Worm (Caenorhabditis elegans) whole organism, L4 larva: ENCODE data around the gene T01C1.4.

Experiments
- fkh-10 ChIP-seq: fragments of 150-350 bp; optimal IDR thresholded peaks from 2 replicates; lab custom pipeline; 2014; ENCODE audit warnings: missing biosample characterization, missing genetic modification reagents, missing genetic modification characterization
- lin-39 ChIP-seq: fragments of 150-350 bp; optimal IDR thresholded peaks from 2 replicates; lab custom pipeline; 2014; ENCODE audit warnings: missing biosample characterization, missing genetic modification reagents, missing genetic modification characterization
- zfp-3 ChIP-seq: fragments of 200-800 bp; sonication (Bioruptor generic); conservative IDR thresholded peaks from 2 replicates; pipeline ENCODE4 v1.3.6; 2022; ENCODE audit warnings: missing genetic modification reagents, missing genetic modification characterization, missing compliant biosample characterization
- zip-11 ChIP-seq: fragments of 200-800 bp; sonication (Bioruptor generic); IDR thresholded peaks from 2 replicates; pipeline ENCODE4 v1.3.6; 2022; ENCODE audit warnings: missing genetic modification characterization, missing compliant biosample characterization

ce11 chrX:10763383-10763782 is 46.5 kb upstream of the T01C1.4 start:
- TF ChIP-seq lin-39 (tag; lab: Kevin White, UChicago) (no peak), zfp-3 (GFP tag; lab: Robert Waterston, UW) (no peak), zip-11 (GFP tag; lab: Robert Waterston, UW) (no peak), fkh-10 (GFP tag; lab: Kevin White, UChicago) (no peak)
